Fruit fly (Drosophila melanogaster): ENCODE results near the gene pum.

Gene pum

dm6 chr3R:9029411-9029810, 208.1 kb downstream of the pum start (continued):
- TF ChIP-seq CG34224 (GFP tag; IDR thresholded peaks at IDR 0.05; ENCODE audit: partially characterized antibody) = no peak
- no peak for TF ChIP-seq wek (GFP tag; optimal IDR thresholded peaks at IDR 0.05)
- TF ChIP-seq Med (GFP tag) = peak; percentile 66
- no peak for TF ChIP-seq kah (GFP tag; optimal IDR thresholded peaks at IDR 0.05)
- no peak for TF ChIP-seq Opbp (GFP tag; IDR thresholded peaks at IDR 0.05; ENCODE audit: partially characterized antibody)
- TF ChIP-seq hb (GFP tag; IDR thresholded peaks at IDR 0.05; ENCODE audit: partially characterized antibody) = no peak
- no peak for TF ChIP-seq da (GFP tag; optimal IDR thresholded peaks at IDR 0.05)
- TF ChIP-seq gce (GFP tag; IDR thresholded peaks at IDR 0.05) = no peak
- no peak for TF ChIP-seq NK7.1 (GFP tag; optimal IDR thresholded peaks at IDR 0.05)
- TF ChIP-seq CG2712 (tag; optimal IDR thresholded peaks at IDR 0.05) = no peak
- TF ChIP-seq pb (GFP tag; optimal IDR thresholded peaks at IDR 0.05) = no peak
- TF ChIP-seq Rfx (GFP tag; IDR thresholded peaks at IDR 0.05) = no peak
- no peak for TF ChIP-seq abd-A (tag; optimal IDR thresholded peaks at IDR 0.05)
- TF ChIP-seq CG13287 (GFP tag; IDR thresholded peaks at IDR 0.05; ENCODE audit: partially characterized antibody) = no peak
- no peak for TF ChIP-seq her (GFP tag; optimal IDR thresholded peaks at IDR 0.05)
- peak; percentile 77 for TF ChIP-seq Ets65A (GFP tag)
- peak; percentile 16 for TF ChIP-seq sd (tag; optimal IDR thresholded peaks at IDR 0.05)
- no peak for TF ChIP-seq CG9609 (GFP tag; optimal IDR thresholded peaks at IDR 0.05)
- TF ChIP-seq CG5953 (GFP tag; IDR thresholded peaks at IDR 0.05) = no peak
- no peak for TF ChIP-seq CG7745 (tag; optimal IDR thresholded peaks at IDR 0.05)
- TF ChIP-seq sna (GFP tag; IDR thresholded peaks at IDR 0.05; ENCODE audit: partially characterized antibody) = no peak
- TF ChIP-seq Ets97D (GFP tag; optimal IDR thresholded peaks at IDR 0.05) = no peak
- TF ChIP-seq crol (GFP tag; IDR thresholded peaks at IDR 0.05) = peak; percentile 65
- no peak for TF ChIP-seq ci (GFP tag; IDR thresholded peaks at IDR 0.05)
- TF ChIP-seq dimm (GFP tag; IDR thresholded peaks at IDR 0.05) = no peak
- TF ChIP-seq Aef1 (GFP tag; IDR thresholded peaks at IDR 0.05) = no peak
- TF ChIP-seq CG6813 (GFP tag; optimal IDR thresholded peaks at IDR 0.05) = no peak
- no peak for TF ChIP-seq Dbx (GFP tag; IDR thresholded peaks at IDR 0.05)
- no peak for TF ChIP-seq Hsf (GFP tag; optimal IDR thresholded peaks at IDR 0.05)
- peak; percentile 71 for TF ChIP-seq pros (GFP tag; optimal IDR thresholded peaks at IDR 0.05)

dm6 chr3R:9028690-9029089, 208.8 kb downstream of the pum start:
- no peak for TF ChIP-seq Opbp (GFP tag; IDR thresholded peaks at IDR 0.05; ENCODE audit: partially characterized antibody)
- no peak for TF ChIP-seq CG18599 (GFP tag; optimal IDR thresholded peaks at IDR 0.05)
- no peak for TF ChIP-seq odd (GFP tag; optimal IDR thresholded peaks at IDR 0.05)
- TF ChIP-seq CG1233 (GFP tag; optimal IDR thresholded peaks at IDR 0.05) = no peak
- TF ChIP-seq Atf-2 (GFP tag; optimal IDR thresholded peaks at IDR 0.05) = no peak
- TF ChIP-seq Six4 (GFP tag; optimal IDR thresholded peaks at IDR 0.05) = no peak
- no peak for TF ChIP-seq Atf6 (GFP tag; IDR thresholded peaks at IDR 0.05)
- TF ChIP-seq gsb-n (tag; optimal IDR thresholded peaks at IDR 0.05) = peak; percentile 17
- 0 out of 4 replicates have a peak, but pooled peaks have one; percentile 40 for TF ChIP-seq chinmo (GFP tag; IDR thresholded peaks at IDR 0.05; ENCODE audit: partially characterized antibody)
- TF ChIP-seq Chrac-16 (GFP tag; optimal IDR thresholded peaks at IDR 0.05) = no peak
- no peak for TF ChIP-seq h (optimal IDR thresholded peaks at IDR 0.05)
- TF ChIP-seq CG4707 (GFP tag; optimal IDR thresholded peaks at IDR 0.05) = no peak
- TF ChIP-seq Asciz (GFP tag; optimal IDR thresholded peaks at IDR 0.05) = no peak
- TF ChIP-seq dpn (GFP tag; optimal IDR thresholded peaks at IDR 0.05) = no peak
- TF ChIP-seq CG12744 (GFP tag; optimal IDR thresholded peaks at IDR 0.05) = no peak
- no peak for TF ChIP-seq CG17385 (GFP tag; optimal IDR thresholded peaks at IDR 0.05)
- no peak for TF ChIP-seq Mes4 (GFP tag; optimal IDR thresholded peaks at IDR 0.05)
- peak; percentile 27 for TF ChIP-seq kah (GFP tag; optimal IDR thresholded peaks at IDR 0.05)
- no peak for TF ChIP-seq klu (GFP tag; IDR thresholded peaks at IDR 0.05)
- no peak for TF ChIP-seq CG34422 (GFP tag; IDR thresholded peaks at IDR 0.05)
- no peak for TF ChIP-seq MBD-R2 (GFP tag; IDR thresholded peaks at IDR 0.05)
- TF ChIP-seq Nf-YA (GFP tag; IDR thresholded peaks at IDR 0.05) = no peak
- no peak for TF ChIP-seq CTCF (GFP tag; optimal IDR thresholded peaks at IDR 0.05)
- no peak for TF ChIP-seq Elba2 (GFP tag; optimal IDR thresholded peaks at IDR 0.05)
- no peak for TF ChIP-seq NK7.1 (GFP tag; optimal IDR thresholded peaks at IDR 0.05)
- TF ChIP-seq CG2129 (GFP tag; IDR thresholded peaks at IDR 0.05; ENCODE audit: partially characterized antibody) = no peak
